Fruit fly (Drosophila melanogaster) whole organism: Measurements from ENCODE around the gene CG14052.

Experiments used
- psq ChIP-seq: fragments of >200 bp; optimal IDR thresholded peaks from 2 replicates; lab custom pipeline; 2017
- usp ChIP-seq: fragments of >200 bp; optimal IDR thresholded peaks from 2 replicates; lab custom pipeline; 2017; ENCODE audit warnings: missing biosample characterization, missing genetic modification characterization, mixed read lengths

DNA sequence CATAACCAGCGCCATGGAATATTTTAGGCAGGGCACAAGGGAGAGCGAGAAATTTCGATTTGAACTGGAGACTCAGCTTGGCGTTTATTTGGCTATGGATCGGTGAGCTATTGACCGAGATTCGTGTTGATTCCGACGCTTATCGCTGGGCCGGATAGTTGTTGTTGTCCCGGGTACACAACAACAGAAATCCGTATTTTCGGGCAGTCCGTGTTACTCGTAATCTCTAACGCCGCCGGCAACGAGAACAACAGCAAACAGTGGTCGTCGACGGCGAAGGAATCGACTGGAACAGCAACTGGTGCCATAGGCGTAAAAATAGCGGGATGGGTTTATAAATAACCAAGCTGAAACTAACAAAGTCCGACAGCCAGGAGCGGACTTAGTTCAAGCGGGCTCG lies 31.7 kb upstream of the CG14052 start:
- TF ChIP-seq psq (no peak), usp (no peak)
